Worm (Caenorhabditis elegans): ENCODE results near the gene F54H12.8.

- TF ChIP-seq nhr-120 (GFP tag; IDR thresholded peaks at IDR 0.05) (no peak), B0019.2 (GFP tag; conservative IDR thresholded peaks at IDR 0.05) (no peak), ekl-4 (GFP tag; IDR thresholded peaks at IDR 0.05) (no peak), dpl-1 (GFP tag; optimal IDR thresholded peaks at IDR 0.05) (no peak), T26A5.8 (tag; optimal IDR thresholded peaks at IDR 0.05) (no peak), nfya-2 (GFP tag; IDR thresholded peaks at IDR 0.05) (no peak), lag-1 (GFP tag; IDR thresholded peaks at IDR 0.05) (no peak), lin-26 (GFP tag; IDR thresholded peaks at IDR 0.05) (no peak), let-607 (tag; optimal IDR thresholded peaks at IDR 0.05) (no peak), egrh-3 (GFP tag; IDR thresholded peaks at IDR 0.05) (no peak), D2030.7 (GFP tag; IDR thresholded peaks at IDR 0.05) (no peak), repo-1 (tag; optimal IDR thresholded peaks at IDR 0.05) (no peak), hlh-12 (tag; optimal IDR thresholded peaks at IDR 0.05) (no peak), ama-1 (optimal IDR thresholded peaks at IDR 0.05) (no peak), ama-1 (GFP tag; optimal IDR thresholded peaks at IDR 0.05) (no peak)
These were observed 49.2 kb downstream of the F54H12.8 start, which contains the start of gene C29E4.14 for ce11 chrIII:7919823-7920222.

All from whole organism, young adult.